Fruit fly (Drosophila melanogaster) whole organism, wandering third instar larva: ENCODE results near the gene Nup93-1.
A peak's percentile ranks its signal among the peaks of the same experiment; 100 is the strongest.

Experiments used
- Abd-B ChIP-seq: fragments of >200 bp; optimal IDR thresholded peaks from 2 replicates; lab custom pipeline; 2017; ENCODE audit warnings: missing biosample characterization, missing genetic modification characterization
- CG32264 ChIP-seq: fragments of 200-800 bp; sonication (Bioruptor generic); optimal IDR thresholded peaks from 2 replicates; lab custom pipeline; 2016; ENCODE audit warnings: missing biosample characterization, missing genetic modification characterization
- CG9705 ChIP-seq: fragments of 200-800 bp; sonication (Bioruptor generic); optimal IDR thresholded peaks from 2 replicates; lab custom pipeline; 2018; ENCODE audit warnings: missing biosample characterization, mild to moderate bottlenecking, missing genetic modification characterization
- CrebA ChIP-seq: fragments of 200-800 bp; sonication (Bioruptor generic); optimal IDR thresholded peaks from 2 replicates; lab custom pipeline; 2016; ENCODE audit warnings: missing biosample characterization, mild to moderate bottlenecking, missing genetic modification characterization, borderline replicate concordance
- Dfd ChIP-seq: fragments of >200 bp; optimal IDR thresholded peaks from 2 replicates; lab custom pipeline; 2017; ENCODE audit warnings: missing biosample characterization, missing genetic modification characterization
- Dif ChIP-seq: fragments of 200-275, 200-300 bp; sonication (Bioruptor generic); optimal IDR thresholded peaks from 2 replicates; lab custom pipeline; 2018; ENCODE audit warnings: missing biosample characterization, missing genetic modification characterization; ENCODE audit not compliant: partially characterized antibody
- GATAd ChIP-seq: sonication (Bioruptor generic); optimal IDR thresholded peaks from 2 replicates; lab custom pipeline; 2016; ENCODE audit warnings: missing biosample characterization, missing genetic modification characterization
- HLH106 ChIP-seq: fragments of 200-800 bp; optimal IDR thresholded peaks from 3 replicates; lab custom pipeline; 2019; ENCODE audit warnings: missing biosample characterization, mild to moderate bottlenecking, missing genetic modification characterization, moderate library complexity
- Hnf4 ChIP-seq: fragments of 200-800 bp; sonication (Bioruptor generic); optimal IDR thresholded peaks from 2 replicates; lab custom pipeline; 2016; ENCODE audit warnings: missing biosample characterization, mild to moderate bottlenecking, missing genetic modification characterization
- Hr78 ChIP-seq: fragments of >200 bp; optimal IDR thresholded peaks from 2 replicates; lab custom pipeline; 2017; ENCODE audit warnings: missing biosample characterization, missing genetic modification characterization
- Hr83 ChIP-seq: fragments of 200-300 bp; sonication (Bioruptor generic); optimal IDR thresholded peaks from 2 replicates; lab custom pipeline; 2016; ENCODE audit warnings: missing biosample characterization, mild to moderate bottlenecking, missing genetic modification characterization, moderate library complexity; ENCODE audit not compliant: poor library complexity, severe bottlenecking
- Jra ChIP-seq: sonication (Bioruptor generic); optimal IDR thresholded peaks from 2 replicates; lab custom pipeline; 2016; ENCODE audit warnings: missing biosample characterization, missing genetic modification characterization
- Myc ChIP-seq: fragments of >200 bp; optimal IDR thresholded peaks from 2 replicates; lab custom pipeline; 2017
- N ChIP-seq: fragments of >200 bp; optimal IDR thresholded peaks from 2 replicates; lab custom pipeline; 2018; ENCODE audit warnings: missing biosample characterization, missing external identifiers, missing genetic modification characterization
- OdsH ChIP-seq: fragments of 200-800 bp; sonication (Bioruptor generic); optimal IDR thresholded peaks from 2 replicates; lab custom pipeline; 2016; ENCODE audit warnings: missing biosample characterization, mild to moderate bottlenecking, missing genetic modification characterization
- Rel ChIP-seq, 2 experiments: fragments of 200-800 bp; sonication (Bioruptor generic) in 1 of 2; optimal IDR thresholded peaks; 2 replicates in 1 of 2; 3 replicates in 1 of 2; lab custom pipeline; 2016 to 2019; ENCODE audit warnings: mild to moderate bottlenecking in 2 of 2, missing biosample characterization in 2 of 2, missing genetic modification characterization in 2 of 2, moderate library complexity in 1 of 2
- Sp1 ChIP-seq: fragments of 200-800 bp; sonication (Bioruptor generic); optimal IDR thresholded peaks from 3 replicates; lab custom pipeline; 2019; ENCODE audit warnings: missing biosample characterization, mild to moderate bottlenecking, missing genetic modification characterization, moderate library complexity
- Vsx2 ChIP-seq: fragments of 200-300, 225-300 bp; sonication (Bioruptor generic); optimal IDR thresholded peaks from 2 replicates; lab custom pipeline; 2018; ENCODE audit warnings: missing biosample characterization, missing genetic modification characterization; ENCODE audit not compliant: partially characterized antibody
- br ChIP-seq: fragments of 200-800 bp; sonication (Bioruptor generic); optimal IDR thresholded peaks from 2 replicates; lab custom pipeline; 2016; ENCODE audit warnings: missing biosample characterization, missing genetic modification characterization
- brk ChIP-seq: fragments of 200-800 bp; sonication (Bioruptor generic); optimal IDR thresholded peaks from 2 replicates; lab custom pipeline; 2016; ENCODE audit warnings: missing biosample characterization, mild to moderate bottlenecking, missing genetic modification characterization
- dmrt93B ChIP-seq: fragments of 200-800 bp; sonication (Bioruptor generic); optimal IDR thresholded peaks from 2 replicates; lab custom pipeline; 2018; ENCODE audit warnings: missing biosample characterization, mild to moderate bottlenecking, missing genetic modification characterization
- dsf ChIP-seq: sonication (Bioruptor generic); optimal IDR thresholded peaks from 2 replicates; lab custom pipeline; 2016; ENCODE audit warnings: missing biosample characterization, missing genetic modification characterization, borderline replicate concordance
- foxo ChIP-seq, 2 experiments: fragments of 200-800 bp; sonication (Bioruptor generic); optimal IDR thresholded peaks; 2 replicates in 1 of 2; 3 replicates in 1 of 2; lab custom pipeline; 2016 to 2017; ENCODE audit warnings: missing biosample characterization in 2 of 2, missing genetic modification characterization in 2 of 2
- fru ChIP-seq: fragments of 200-800 bp; sonication (Bioruptor generic); optimal IDR thresholded peaks from 3 replicates; lab custom pipeline; 2016; ENCODE audit warnings: missing biosample characterization, mild to moderate bottlenecking, missing genetic modification characterization
- h ChIP-seq: fragments of 200-800 bp; sonication (Bioruptor generic); optimal IDR thresholded peaks from 3 replicates; lab custom pipeline; 2016; ENCODE audit warnings: missing biosample characterization, mild to moderate bottlenecking, missing genetic modification characterization
- jim ChIP-seq: fragments of 175-275, 200-325 bp; sonication (Bioruptor generic); optimal IDR thresholded peaks from 2 replicates; lab custom pipeline; 2016; ENCODE audit warnings: missing biosample characterization, mild to moderate bottlenecking, missing genetic modification characterization
- lola ChIP-seq: fragments of >200 bp; optimal IDR thresholded peaks from 2 replicates; lab custom pipeline; 2017; ENCODE audit warnings: missing biosample characterization, missing genetic modification characterization
- pan ChIP-seq: fragments of >200 bp; optimal IDR thresholded peaks from 2 replicates; lab custom pipeline; 2017
- psq ChIP-seq: fragments of 200-800 bp; sonication (Bioruptor generic); optimal IDR thresholded peaks from 3 replicates; lab custom pipeline; 2017; ENCODE audit warnings: missing biosample characterization, mild to moderate bottlenecking, missing genetic modification characterization, moderate library complexity
- rgr ChIP-seq: fragments of 200-800 bp; sonication (Bioruptor generic); optimal IDR thresholded peaks from 3 replicates; lab custom pipeline; 2016; ENCODE audit warnings: missing biosample characterization, mild to moderate bottlenecking, missing genetic modification characterization
- sage ChIP-seq: fragments of 200-800 bp; sonication (Bioruptor generic); optimal IDR thresholded peaks from 2 replicates; lab custom pipeline; 2016; ENCODE audit warnings: missing biosample characterization, mild to moderate bottlenecking, missing genetic modification characterization
- tai ChIP-seq: sonication (Bioruptor generic); optimal IDR thresholded peaks from 2 replicates; lab custom pipeline; 2016; ENCODE audit warnings: missing biosample characterization, missing genetic modification characterization
- usp ChIP-seq: fragments of >200 bp; optimal IDR thresholded peaks from 2 replicates; lab custom pipeline; 2017; ENCODE audit warnings: missing biosample characterization, missing genetic modification characterization
- woc ChIP-seq: sonication (Bioruptor generic); optimal IDR thresholded peaks from 2 replicates; lab custom pipeline; 2016; ENCODE audit warnings: missing biosample characterization, mild to moderate bottlenecking, missing genetic modification characterization

Gene Nup93-1

DNA sequence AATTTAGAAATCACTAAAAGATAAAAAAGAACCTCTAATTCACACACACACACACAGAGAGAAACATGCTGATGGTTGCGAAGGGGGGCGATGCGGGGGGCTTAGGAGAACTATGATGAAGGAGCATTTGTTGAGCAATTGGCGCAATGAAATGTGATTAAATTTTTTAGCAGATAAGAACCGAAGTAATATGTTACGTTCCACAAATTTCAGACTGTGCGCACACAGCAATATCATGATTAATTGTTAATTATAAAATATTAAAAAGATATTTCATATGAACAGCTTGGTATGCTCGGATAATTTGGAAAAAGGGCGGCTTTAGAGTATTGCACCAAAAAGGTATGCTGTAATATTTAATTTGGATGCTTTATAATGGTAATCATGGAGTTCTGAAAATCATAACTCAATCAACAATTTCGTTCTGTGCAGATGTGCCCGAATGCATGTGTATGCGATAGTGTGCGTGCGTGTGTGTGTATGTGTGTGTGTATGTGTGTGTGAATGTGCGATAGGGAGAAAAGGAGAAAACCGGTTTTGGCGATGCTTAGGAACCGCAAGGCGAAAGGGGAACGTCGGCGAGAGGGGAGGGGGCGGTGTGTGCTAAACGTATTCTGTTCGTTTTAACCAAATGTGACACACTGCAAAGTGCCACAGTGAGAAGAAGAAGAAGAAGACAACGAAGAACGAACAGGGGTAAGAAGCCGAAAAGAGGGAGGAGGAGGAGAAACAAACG lies 1.4 kb upstream of the Nup93-1 start (continued):
- no peak for TF ChIP-seq Jra
- TF ChIP-seq lola = no peak
- no peak for TF ChIP-seq GATAd
- TF ChIP-seq CG9705 = no peak
- no peak for TF ChIP-seq Dfd (GFP tag; lab: Kevin White, UChicago)
- no peak for TF ChIP-seq Hr78 (GFP tag; lab: Kevin White, UChicago)

DNA sequence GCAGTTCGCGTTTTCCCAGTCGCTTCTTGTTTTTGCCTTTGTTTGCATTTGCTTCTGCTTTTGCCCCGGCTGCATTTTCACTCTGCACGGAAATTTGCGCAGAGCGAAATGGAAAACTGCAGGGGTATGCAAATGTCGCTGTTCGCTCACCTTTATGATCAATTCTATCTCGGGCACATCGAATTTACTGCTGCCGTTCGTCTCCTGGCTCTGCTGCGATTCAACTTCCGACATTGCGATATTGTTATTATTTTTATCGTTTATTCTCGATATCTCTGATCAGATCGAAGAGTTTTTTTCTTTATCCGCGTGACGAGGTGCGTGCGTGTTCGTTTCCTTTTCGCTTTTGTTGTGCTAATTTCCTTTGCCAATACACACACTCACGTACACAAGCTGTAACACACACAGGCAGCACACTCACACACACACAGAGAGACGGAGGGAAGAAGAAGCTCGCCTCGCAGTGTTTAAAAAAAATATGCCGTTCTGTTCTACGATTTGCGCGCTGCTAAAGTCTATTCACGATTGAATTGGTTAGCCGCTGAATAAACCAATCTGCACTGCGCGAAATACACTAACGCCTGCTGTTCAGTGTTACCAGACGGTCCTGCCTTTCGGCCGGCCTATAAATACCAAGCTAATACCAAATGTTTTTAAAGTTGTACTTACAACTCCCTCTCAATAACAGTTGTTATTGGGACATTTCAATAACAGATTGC lies 692 bp upstream of the Nup93-1 start, which contains the start of gene Clic:
Gene Clic, minus strand, starts transcription at position 533 of the 719 bp plus-strand sequence.
- TF ChIP-seq psq = peak; percentile 63
- peak; percentile 23 for TF ChIP-seq Sp1 (GFP tag; lab: Kevin White, UChicago)
- no peak for TF ChIP-seq HLH106 (tag; lab: Kevin White, UChicago)
- TF ChIP-seq CG32264 = no peak
- TF ChIP-seq Rel (GFP tag; optimal IDR thresholded peaks at IDR 0.05; lab: Kevin White, UChicago) = no peak
- TF ChIP-seq Rel (tag; optimal IDR thresholded peaks at IDR 0.05; lab: Kevin White, UChicago) = peak; percentile 38
- peak; percentile 15 for TF ChIP-seq OdsH (GFP tag; lab: Kevin White, UChicago)
- no peak for TF ChIP-seq usp (GFP tag; lab: Kevin White, UChicago)
- no peak for TF ChIP-seq foxo (GFP tag; optimal IDR thresholded peaks at IDR 0.05; lab: Kevin White, UChicago)
- TF ChIP-seq tai = no peak
- TF ChIP-seq CrebA = no peak
- TF ChIP-seq Hr78 (GFP tag; lab: Kevin White, UChicago) = no peak
- peak; percentile 46 for TF ChIP-seq rgr (GFP tag; lab: Kevin White, UChicago)
- peak; percentile 66 for TF ChIP-seq Hr83 (GFP tag; lab: Kevin White, UChicago)
- TF ChIP-seq Dif (GFP tag; lab: Kevin White, UChicago) = peak; percentile 41
- TF ChIP-seq Jra = peak; percentile 12
- TF ChIP-seq h (GFP tag; lab: Kevin White, UChicago) = peak; percentile 47
- TF ChIP-seq, all 38 proteins: peak for 9

DNA sequence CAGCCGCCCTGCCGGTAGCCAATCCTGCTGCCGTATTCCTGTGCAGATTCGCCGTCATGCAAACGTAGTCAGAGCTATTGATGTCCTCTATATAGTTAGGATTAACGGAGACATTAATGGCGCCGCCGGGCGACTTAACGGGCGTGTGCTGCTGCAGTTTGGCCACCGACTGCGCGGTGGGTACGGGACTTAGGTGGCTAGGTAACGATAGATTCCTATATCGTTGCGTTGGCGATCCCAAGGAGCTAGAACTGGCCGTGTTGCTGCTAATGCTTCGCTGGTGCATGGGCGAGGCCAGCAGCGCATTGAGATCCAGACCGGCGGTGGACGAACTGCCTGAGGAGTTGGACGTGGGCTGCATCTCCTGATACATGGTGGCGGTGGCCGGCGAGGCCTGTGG lies 6.2 kb downstream of the Nup93-1 start:
- TF ChIP-seq Hr78 (GFP tag; lab: Kevin White, UChicago) (no peak), Sp1 (GFP tag; lab: Kevin White, UChicago) (no peak), usp (GFP tag; lab: Kevin White, UChicago) (no peak), tai (no peak), pan (lab: Kevin White, UChicago) (no peak), h (GFP tag; lab: Kevin White, UChicago) (no peak), sage (GFP tag; lab: Kevin White, UChicago) (no peak), CG9705 (no peak), woc (GFP tag; lab: Kevin White, UChicago) (no peak), psq (no peak), Vsx2 (GFP tag; lab: Kevin White, UChicago) (no peak), OdsH (GFP tag; lab: Kevin White, UChicago) (no peak)

DNA sequence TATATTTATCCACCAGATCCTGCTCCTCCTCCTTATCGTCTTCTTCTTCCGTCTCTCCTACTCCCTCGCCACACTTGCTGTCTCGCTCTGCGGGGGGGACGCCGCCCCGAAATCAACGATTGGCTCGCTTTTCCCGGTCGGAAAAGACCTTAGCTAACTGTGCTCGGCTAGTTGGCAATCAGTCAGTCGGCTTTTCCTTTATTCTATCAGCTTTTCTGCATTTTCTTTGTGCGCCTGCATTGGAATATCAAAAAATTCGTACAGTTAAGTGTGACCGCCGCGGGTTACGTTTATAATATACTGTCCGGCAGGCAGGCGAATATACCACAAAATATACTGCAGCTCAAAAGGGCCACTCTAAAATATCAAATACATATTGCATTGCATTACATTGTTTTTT lies 7.4 kb downstream of the Nup93-1 start, which contains the start of gene jub:
Gene jub, minus strand, starts transcription at position 289 of the 400 bp plus-strand sequence.
- TF ChIP-seq Jra (no peak), sage (GFP tag; lab: Kevin White, UChicago) (no peak)

DNA sequence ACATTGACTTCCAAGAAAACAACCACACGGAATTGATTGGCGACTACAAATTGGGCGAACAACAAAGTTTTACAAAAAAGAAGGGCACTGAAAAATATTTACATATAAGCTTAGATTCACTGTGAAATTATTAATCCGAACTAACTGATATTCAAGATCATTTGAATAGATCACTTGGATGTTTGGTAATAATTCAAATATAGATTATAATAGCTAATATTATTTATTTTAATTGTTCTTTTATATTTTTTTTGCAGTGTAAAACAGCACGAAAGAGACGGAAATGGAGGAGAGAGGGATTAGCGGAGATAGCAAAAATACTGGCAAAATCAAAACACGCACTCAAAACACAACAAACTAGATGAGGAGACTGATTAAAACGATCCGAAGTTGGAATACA lies 15.6 kb downstream of the Nup93-1 start:
- TF ChIP-seq psq (peak; percentile 29), Sp1 (GFP tag; lab: Kevin White, UChicago) (peak; percentile 1), OdsH (GFP tag; lab: Kevin White, UChicago) (no peak), rgr (GFP tag; lab: Kevin White, UChicago) (peak; percentile 12), HLH106 (tag; lab: Kevin White, UChicago) (peak; percentile 14)

DNA sequence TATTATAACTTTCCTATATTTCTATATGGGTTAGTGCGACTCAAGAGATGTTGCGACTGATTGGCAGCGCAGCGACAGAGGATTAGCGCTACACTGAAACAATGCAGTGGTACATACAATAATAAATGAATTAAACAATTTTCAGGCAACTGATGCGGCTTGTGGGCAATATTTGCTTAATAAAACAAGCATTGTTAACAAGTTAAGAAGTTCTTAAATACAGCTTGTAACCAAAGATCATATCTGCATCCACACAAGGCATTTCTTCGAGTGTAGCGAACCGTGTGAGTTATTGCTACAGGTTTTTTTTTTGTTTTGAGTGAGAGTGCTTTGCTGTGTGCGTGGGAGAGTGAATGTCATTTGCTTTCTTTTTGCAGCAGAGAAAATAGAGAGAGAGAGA lies 16.3 kb downstream of the Nup93-1 start:
- peak; percentile 78 for TF ChIP-seq brk (GFP tag; lab: Kevin White, UChicago)
- peak; percentile 70 for TF ChIP-seq Jra
- no peak for TF ChIP-seq pan (lab: Kevin White, UChicago)
- no peak for TF ChIP-seq jim (GFP tag; lab: Kevin White, UChicago)
- TF ChIP-seq woc (GFP tag; lab: Kevin White, UChicago) = peak; percentile 71
- TF ChIP-seq N = no peak
- TF ChIP-seq Abd-B (GFP tag; lab: Kevin White, UChicago) = no peak
- TF ChIP-seq dmrt93B (GFP tag; lab: Kevin White, UChicago) = peak; percentile 73
- TF ChIP-seq foxo (GFP tag; optimal IDR thresholded peaks at IDR 0.05; lab: Kevin White, UChicago) = peak; percentile 70 to 91
- TF ChIP-seq usp (GFP tag; lab: Kevin White, UChicago) = no peak
- peak; percentile 92 for TF ChIP-seq br (GFP tag; lab: Kevin White, UChicago)
- no peak for TF ChIP-seq Hr78 (GFP tag; lab: Kevin White, UChicago)
- peak; percentile 89 for TF ChIP-seq Hnf4
- TF ChIP-seq dsf = no peak
- peak; percentile 91 for TF ChIP-seq fru (GFP tag; lab: Kevin White, UChicago)
- no peak for TF ChIP-seq Myc (lab: Kevin White, UChicago)
- TF ChIP-seq h (GFP tag; lab: Kevin White, UChicago) = peak; percentile 93
- TF ChIP-seq CG32264 = peak; percentile 88
- peak; percentile 66 for TF ChIP-seq Rel (GFP tag; optimal IDR thresholded peaks at IDR 0.05; lab: Kevin White, UChicago)
- TF ChIP-seq Rel (tag; optimal IDR thresholded peaks at IDR 0.05; lab: Kevin White, UChicago) = peak; percentile 37
- TF ChIP-seq Dif (GFP tag; lab: Kevin White, UChicago) = no peak
- peak; percentile 75 for TF ChIP-seq HLH106 (tag; lab: Kevin White, UChicago)
- TF ChIP-seq CrebA = no peak
- TF ChIP-seq Hr83 (GFP tag; lab: Kevin White, UChicago) = no peak
